Fruit fly (Drosophila melanogaster) whole organism, pupa: ENCODE data around the gene CG14780.

Source experiments
- CG10348 ChIP-seq: fragments of 200-800 bp; sonication (Bioruptor generic); IDR thresholded peaks from 2 replicates; pipeline ENCODE4 v1.3.6; 2022; ENCODE audit warnings: missing biosample characterization, missing genetic modification characterization
- CG12605 ChIP-seq: fragments of 200-800 bp; sonication (Bioruptor generic); IDR thresholded peaks from 2 replicates; pipeline ENCODE4 v1.3.6; 2022; ENCODE audit warnings: missing biosample characterization, missing genetic modification characterization
- CG13204 ChIP-seq: fragments of 200-800 bp; sonication (Bioruptor generic); optimal IDR thresholded peaks from 2 replicates; lab custom pipeline; 2018; ENCODE audit warnings: missing biosample characterization, mild to moderate bottlenecking, missing genetic modification characterization, moderate library complexity
- CG14655 ChIP-seq: fragments of 200-800 bp; sonication (Bioruptor generic); optimal IDR thresholded peaks from 3 replicates; lab custom pipeline; 2017; ENCODE audit warnings: mild to moderate bottlenecking, missing biosample characterization, missing genetic modification reagents, missing genetic modification characterization
- CG15710 ChIP-seq: fragments of 200-800 bp; sonication (Bioruptor generic); optimal IDR thresholded peaks from 2 replicates; lab custom pipeline; 2018; ENCODE audit warnings: missing biosample characterization, mild to moderate bottlenecking, missing genetic modification characterization, moderate library complexity
- CG17806 ChIP-seq: fragments of 200-800 bp; sonication (Bioruptor generic); optimal IDR thresholded peaks from 2 replicates; lab custom pipeline; 2018; ENCODE audit warnings: missing biosample characterization, mild to moderate bottlenecking, missing genetic modification characterization, moderate library complexity
- CG32121 ChIP-seq: fragments of 200-800 bp; sonication (Bioruptor generic); IDR thresholded peaks from 2 replicates; pipeline ENCODE4 v1.3.6; 2022; ENCODE audit warnings: missing biosample characterization, missing genetic modification characterization
- CG34367 ChIP-seq: fragments of 200-800 bp; sonication (Bioruptor generic); optimal IDR thresholded peaks from 2 replicates; lab custom pipeline; 2018; ENCODE audit warnings: missing biosample characterization, mild to moderate bottlenecking, missing genetic modification characterization
- CG4496 ChIP-seq: fragments of 200-800 bp; sonication (Bioruptor generic); IDR thresholded peaks from 3 replicates; pipeline ENCODE4 v1.3.6; 2022; ENCODE audit warnings: missing biosample characterization, missing genetic modification characterization
- CG8159 ChIP-seq: fragments of 200-800 bp; sonication (Bioruptor generic); optimal IDR thresholded peaks from 3 replicates; lab custom pipeline; 2018; ENCODE audit warnings: missing biosample characterization, mild to moderate bottlenecking, missing genetic modification characterization, moderate library complexity
- CG8301 ChIP-seq: fragments of 200-800 bp; sonication (Bioruptor generic); optimal IDR thresholded peaks from 2 replicates; lab custom pipeline; 2018; ENCODE audit warnings: missing biosample characterization, mild to moderate bottlenecking, missing genetic modification characterization
- CG9948 ChIP-seq: fragments of 200-800 bp; sonication (Bioruptor generic); optimal IDR thresholded peaks from 2 replicates; lab custom pipeline; 2018; ENCODE audit warnings: missing biosample characterization, mild to moderate bottlenecking, missing genetic modification characterization, moderate library complexity
- D1 ChIP-seq: fragments of 200-800 bp; sonication (Bioruptor generic); optimal IDR thresholded peaks from 2 replicates; lab custom pipeline; 2018; ENCODE audit warnings: missing biosample characterization, mild to moderate bottlenecking, missing genetic modification characterization, moderate library complexity
- EcR ChIP-seq: fragments of 200-800 bp; sonication (Bioruptor generic); optimal IDR thresholded peaks from 3 replicates; lab custom pipeline; 2019; ENCODE audit warnings: missing biosample characterization, missing genetic modification characterization, mild to moderate bottlenecking, moderate library complexity, missing genetic modification reagents
- Ets98B ChIP-seq: fragments of 200-800 bp; sonication (Bioruptor generic); IDR thresholded peaks from 2 replicates; pipeline ENCODE4 v1.3.6; 2022; ENCODE audit warnings: missing biosample characterization, missing genetic modification characterization
- Pif1A ChIP-seq: fragments of 200-800 bp; sonication (Bioruptor generic); optimal IDR thresholded peaks from 3 replicates; lab custom pipeline; 2016; ENCODE audit warnings: missing biosample characterization, missing genetic modification characterization
- Pif1B ChIP-seq: fragments of 200-800 bp; sonication (Bioruptor generic); optimal IDR thresholded peaks from 3 replicates; lab custom pipeline; 2016; ENCODE audit warnings: missing biosample characterization, missing genetic modification characterization
- Snoo ChIP-seq: fragments of 200-800 bp; sonication (Bioruptor generic); optimal IDR thresholded peaks from 3 replicates; lab custom pipeline; 2017; ENCODE audit warnings: missing biosample characterization, mild to moderate bottlenecking, missing genetic modification characterization, inconsistent platforms
- fd96Ca ChIP-seq: fragments of 200-800 bp; sonication (Bioruptor generic); IDR thresholded peaks from 3 replicates; pipeline ENCODE4 v1.3.6; 2022; ENCODE audit warnings: missing biosample characterization, missing genetic modification characterization
- gl ChIP-seq: fragments of 200-800 bp; sonication (Bioruptor generic); optimal IDR thresholded peaks from 2 replicates; lab custom pipeline; 2018; ENCODE audit warnings: missing biosample characterization, mild to moderate bottlenecking, missing genetic modification characterization
- rn ChIP-seq: fragments of 200-800 bp; sonication (Bioruptor generic); IDR thresholded peaks from 2 replicates; pipeline ENCODE4 v1.3.6; 2022; ENCODE audit warnings: missing biosample characterization, missing genetic modification characterization

Gene CG14780

DNA sequence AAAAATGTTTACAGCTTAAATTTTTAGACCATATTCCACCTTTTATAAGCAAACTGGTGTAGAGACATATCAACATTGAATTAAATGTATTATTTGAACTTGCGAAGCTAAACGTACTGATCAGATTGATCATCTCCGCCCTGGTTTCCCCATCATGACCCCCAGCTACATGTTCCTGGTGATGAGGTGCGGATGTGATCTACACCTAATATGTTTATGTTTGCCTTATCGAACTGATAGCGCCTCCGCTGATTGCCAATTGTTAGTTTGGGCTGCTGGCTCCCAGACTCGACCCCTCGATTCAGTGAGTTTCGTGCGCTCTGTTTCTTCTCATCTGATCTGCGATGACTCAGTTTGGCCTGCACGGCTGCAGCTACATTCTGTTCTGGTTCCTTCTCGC, at the start of gene CG14780:
TSS of gene CG14780 (plus strand) at position 301 of the 400 bp plus-strand sequence.
- no peak for TF ChIP-seq CG32121
- TF ChIP-seq CG8159 (tag; lab: Kevin White, UChicago), result no peak
- TF ChIP-seq Ets98B (GFP tag; lab: Robert Waterston, UW), result no peak
- TF ChIP-seq gl (tag; lab: Kevin White, UChicago), result no peak
- no peak for TF ChIP-seq rn (GFP tag; lab: Robert Waterston, UW)
- TF ChIP-seq CG10348, result no peak
- no peak for TF ChIP-seq CG14655 (GFP tag; lab: Kevin White, UChicago)
- TF ChIP-seq CG9948, result no peak
- no peak for TF ChIP-seq CG17806 (tag; lab: Kevin White, UChicago)
- TF ChIP-seq Snoo (tag; lab: Kevin White, UChicago), result no peak
- TF ChIP-seq CG8301, result no peak
- TF ChIP-seq Pif1A (GFP tag; lab: Kevin White, UChicago), result no peak
- no peak for TF ChIP-seq D1 (tag; lab: Kevin White, UChicago)
- no peak for TF ChIP-seq Pif1B (GFP tag; lab: Kevin White, UChicago)
- no peak for TF ChIP-seq CG34367 (tag; lab: Kevin White, UChicago)
- TF ChIP-seq CG15710, result no peak
- no peak for TF ChIP-seq EcR (GFP tag; lab: Kevin White, UChicago)
- TF ChIP-seq CG13204 (GFP tag; lab: Kevin White, UChicago), result no peak
- TF ChIP-seq fd96Ca, result no peak
- TF ChIP-seq, all 21 proteins: peak for 0

DNA sequence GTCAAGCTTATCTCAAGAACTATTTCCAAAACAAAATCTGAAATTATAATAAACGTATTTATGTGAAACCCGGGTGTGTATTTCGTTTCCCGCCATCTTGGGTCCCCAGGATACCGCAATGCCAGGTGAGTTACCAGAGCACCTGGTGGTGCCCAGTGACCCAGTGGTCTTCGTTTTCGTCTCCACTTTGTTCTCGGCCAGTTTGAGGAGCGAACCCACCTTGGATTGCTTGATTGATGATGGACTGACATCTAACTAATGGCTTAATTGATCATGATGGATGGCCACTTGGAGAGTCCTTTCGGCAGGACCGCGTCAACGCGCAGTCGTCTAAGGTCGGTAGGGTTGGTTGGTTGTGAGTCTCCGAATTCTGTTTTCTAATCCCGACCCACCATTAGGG, 20.2 kb upstream of the CG14780 start, which contains the start of gene Gr2a:
TSS of gene Gr2a (plus strand) at position 301 of the 400 bp plus-strand sequence.
- TF ChIP-seq CG4496 (GFP tag; lab: Robert Waterston, UW) (no peak), Pif1A (GFP tag; lab: Kevin White, UChicago) (no peak), CG8301 (no peak), gl (tag; lab: Kevin White, UChicago) (no peak), Pif1B (GFP tag; lab: Kevin White, UChicago) (no peak)

DNA sequence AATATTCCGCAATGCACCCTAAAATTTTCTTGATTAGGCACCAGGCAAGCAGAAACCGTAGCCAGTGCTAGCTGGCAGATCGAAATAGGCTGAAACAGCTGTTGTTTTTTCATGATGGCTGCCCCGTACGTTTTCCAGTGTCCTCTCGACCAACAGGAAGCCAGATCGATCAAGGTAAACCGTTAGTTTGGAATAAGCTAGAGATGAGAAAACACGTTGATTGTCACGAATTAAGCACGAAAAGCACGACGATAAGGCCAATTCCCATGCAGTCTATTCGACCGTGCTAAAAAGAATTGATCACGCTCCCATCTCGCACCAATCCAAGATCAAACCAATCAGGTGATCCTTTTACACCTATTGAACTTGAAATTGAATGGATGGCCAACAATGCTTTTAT, 17.5 kb upstream of the CG14780 start:
- TF ChIP-seq CG14655 (GFP tag; lab: Kevin White, UChicago), result no peak
- no peak for TF ChIP-seq CG13204 (GFP tag; lab: Kevin White, UChicago)
- no peak for TF ChIP-seq gl (tag; lab: Kevin White, UChicago)
- no peak for TF ChIP-seq CG12605 (GFP tag; lab: Robert Waterston, UW)
- no peak for TF ChIP-seq Pif1B (GFP tag; lab: Kevin White, UChicago)
- no peak for TF ChIP-seq CG17806 (tag; lab: Kevin White, UChicago)
- no peak for TF ChIP-seq Pif1A (GFP tag; lab: Kevin White, UChicago)
- no peak for TF ChIP-seq CG9948
- TF ChIP-seq CG32121, result no peak
- no peak for TF ChIP-seq CG34367 (tag; lab: Kevin White, UChicago)
- no peak for TF ChIP-seq D1 (tag; lab: Kevin White, UChicago)
- no peak for TF ChIP-seq CG8159 (tag; lab: Kevin White, UChicago)

DNA sequence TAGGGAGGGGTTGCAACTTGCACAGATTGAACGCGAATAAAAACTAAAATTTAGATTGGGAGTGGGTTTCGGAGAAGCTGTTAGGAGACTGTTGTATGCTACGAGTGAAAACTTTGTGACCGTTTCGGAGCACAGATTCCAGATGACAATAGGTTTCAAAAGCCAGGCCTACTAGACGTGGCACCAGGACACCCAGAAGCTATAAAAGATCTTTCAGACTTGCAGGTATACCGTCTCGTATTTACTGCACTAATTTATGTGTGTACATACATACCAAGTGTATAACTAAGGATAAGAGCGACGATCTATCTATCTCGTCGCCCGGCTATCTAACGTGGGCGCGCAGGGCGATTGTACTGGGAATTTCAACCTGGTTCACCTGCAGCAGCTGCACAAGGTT, 15.4 kb upstream of the CG14780 start, which contains the start of gene CG14785:
TSS of gene CG14785 (minus strand) at position 101 of the 400 bp plus-strand sequence.
- TF ChIP-seq CG34367 (tag; lab: Kevin White, UChicago) (no peak), CG8159 (tag; lab: Kevin White, UChicago) (no peak), Ets98B (GFP tag; lab: Robert Waterston, UW) (no peak), gl (tag; lab: Kevin White, UChicago) (no peak), CG12605 (GFP tag; lab: Robert Waterston, UW) (no peak), CG17806 (tag; lab: Kevin White, UChicago) (no peak), CG10348 (no peak), D1 (tag; lab: Kevin White, UChicago) (no peak), EcR (GFP tag; lab: Kevin White, UChicago) (no peak), CG9948 (no peak), CG15710 (no peak), CG4496 (GFP tag; lab: Robert Waterston, UW) (no peak), rn (GFP tag; lab: Robert Waterston, UW) (no peak), Snoo (tag; lab: Kevin White, UChicago) (no peak), CG14655 (GFP tag; lab: Kevin White, UChicago) (no peak), CG8301 (no peak), Pif1B (GFP tag; lab: Kevin White, UChicago) (no peak)

DNA sequence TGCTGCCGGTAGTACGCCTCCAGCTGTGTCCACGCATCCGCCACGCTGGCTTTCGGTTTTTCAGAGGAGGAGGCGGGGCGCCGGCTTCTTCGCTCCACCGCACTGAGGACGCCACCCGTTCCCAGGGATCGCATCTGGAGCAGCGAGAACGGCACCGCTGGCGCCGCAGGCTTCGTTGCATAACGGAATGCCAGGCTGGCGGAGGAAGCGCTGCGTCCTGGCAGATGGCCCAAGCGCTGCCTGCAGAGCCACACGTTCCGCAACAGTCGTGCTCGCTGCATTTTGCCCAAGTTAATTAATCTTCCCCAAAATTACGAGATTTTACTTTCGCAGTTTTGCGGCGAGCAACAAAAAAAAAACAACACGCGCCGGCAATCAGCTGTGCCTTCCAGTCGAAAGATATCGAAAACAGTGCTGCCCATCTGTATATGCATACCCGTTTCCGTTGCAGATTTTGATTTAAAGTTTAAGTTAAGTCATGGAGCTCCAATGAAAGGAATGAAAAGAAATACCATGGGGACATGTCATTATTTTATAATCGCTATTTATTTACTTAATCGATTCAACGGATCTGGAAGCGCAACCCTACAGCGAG, 11.9 kb upstream of the CG14780 start, which contains the start of gene Lrpprc2:
TSS of gene Lrpprc2 (minus strand) at position 340 of the 595 bp plus-strand sequence.
- no peak for TF ChIP-seq gl (tag; lab: Kevin White, UChicago)
- TF ChIP-seq CG8301, result no peak
- no peak for TF ChIP-seq CG4496 (GFP tag; lab: Robert Waterston, UW)
- no peak for TF ChIP-seq Pif1B (GFP tag; lab: Kevin White, UChicago)
- TF ChIP-seq, all 21 proteins: peak for 0

DNA sequence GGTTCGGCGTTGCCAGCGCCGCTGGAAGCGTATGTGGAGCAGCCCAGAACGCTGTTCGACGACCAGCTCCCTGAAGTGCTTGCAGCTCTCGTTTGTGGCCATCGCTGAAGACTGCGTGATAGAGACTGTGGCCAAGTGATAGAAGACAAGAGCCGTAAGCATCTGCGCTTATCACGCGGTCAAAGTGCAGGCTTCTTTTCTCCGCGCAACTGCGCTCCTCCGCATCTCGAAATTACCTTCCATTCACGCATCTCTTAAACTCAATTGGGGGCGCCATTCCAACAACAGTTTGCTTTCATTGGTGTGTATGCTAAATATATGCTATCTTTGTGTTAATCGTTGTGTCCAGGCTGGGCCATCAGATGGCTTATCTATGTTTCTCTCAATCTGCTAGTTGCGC, 10.8 kb upstream of the CG14780 start, which contains the start of gene CG14787:
TSS of gene CG14787 (minus strand) at position 133 of the 400 bp plus-strand sequence.
- TF ChIP-seq CG32121 (no peak), gl (tag; lab: Kevin White, UChicago) (peak; percentile 31), CG4496 (GFP tag; lab: Robert Waterston, UW) (peak; percentile 52; the same call in 1 of the 3 replicates)
